Worm (Caenorhabditis elegans) whole organism, midembryonic: ENCODE results near the gene nekl-3.

Experiments used
- T22C8.4 ChIP-seq: fragments of 200-800 bp; sonication (Bioruptor generic); IDR thresholded peaks from 2 replicates; pipeline ENCODE4 v1.3.6; 2022; ENCODE audit warnings: missing genetic modification characterization, missing compliant biosample characterization
- cog-1 ChIP-seq: sonication (generic microtip); optimal IDR thresholded peaks from 2 replicates; lab custom pipeline; 2016; ENCODE audit warnings: missing genetic modification characterization, missing compliant biosample characterization
- flt-1 ChIP-seq: fragments of 200-800 bp; sonication (Bioruptor generic); IDR thresholded peaks from 2 replicates; pipeline ENCODE4 v1.3.6; 2022; ENCODE audit warnings: missing genetic modification characterization, missing compliant biosample characterization
- klf-2 ChIP-seq: fragments of 200-800 bp; sonication (Bioruptor generic); conservative IDR thresholded peaks from 2 replicates; pipeline ENCODE4 v1.3.6; 2022; ENCODE audit warnings: missing genetic modification reagents, missing genetic modification characterization, missing compliant biosample characterization
- med-1 ChIP-seq: sonication (generic microtip); optimal IDR thresholded peaks from 2 replicates; lab custom pipeline; 2017; ENCODE audit warnings: missing genetic modification characterization, mild to moderate bottlenecking, missing compliant biosample characterization, antibody characterized with exemption, missing genetic modification reagents; ENCODE audit not compliant: insufficient read depth
- ref-1 ChIP-seq: fragments of 200-800 bp; sonication (Bioruptor generic); conservative IDR thresholded peaks from 2 replicates; pipeline ENCODE4 v1.3.6; 2022; ENCODE audit warnings: missing genetic modification reagents, missing genetic modification characterization, missing compliant biosample characterization
- tab-1 ChIP-seq: fragments of 200-800 bp; sonication (Bioruptor generic); IDR thresholded peaks from 2 replicates; pipeline ENCODE4 v1.3.6; 2022; ENCODE audit warnings: missing genetic modification characterization, missing compliant biosample characterization
- ztf-23 ChIP-seq: fragments of 200-800 bp; sonication (Bioruptor generic); IDR thresholded peaks from 2 replicates; pipeline ENCODE4 v1.3.6; 2022; ENCODE audit warnings: missing genetic modification reagents, missing genetic modification characterization, missing compliant biosample characterization
- ztf-29 ChIP-seq: fragments of 200-800 bp; sonication (Bioruptor generic); IDR thresholded peaks from 2 replicates; pipeline ENCODE4 v1.3.6; 2022; ENCODE audit warnings: missing genetic modification reagents, missing genetic modification characterization, missing compliant biosample characterization

- TF ChIP-seq T22C8.4: no peak
- TF ChIP-seq ztf-29 (GFP tag; lab: Robert Waterston, UW): no peak
- no peak for TF ChIP-seq ref-1 (GFP tag; lab: Robert Waterston, UW)
- TF ChIP-seq tab-1 (GFP tag; lab: Robert Waterston, UW): no peak
- TF ChIP-seq flt-1: no peak
- TF ChIP-seq klf-2 (GFP tag; lab: Robert Waterston, UW): no peak
- TF ChIP-seq ztf-23 (GFP tag; lab: Robert Waterston, UW): no peak
- TF ChIP-seq med-1: no peak
- no peak for TF ChIP-seq cog-1
Observed at ce11 chrX:12348329-12348728, 43.0 kb downstream of the nekl-3 start, which contains the start of gene F42F12.14.
